Worm (Caenorhabditis elegans) whole organism, L4/young adult: ENCODE data around the gene dhhc-6.
"Not testable (repeated sequence)": the region's sequence is repeated elsewhere in the genome, so short reads cannot be mapped to it uniquely, and the experiment has no call there.

Experiments used
- W03F9.2 ChIP-seq: fragments of 150-350 bp; optimal IDR thresholded peaks from 2 replicates; lab custom pipeline; 2014; ENCODE audit warnings: missing biosample characterization, missing genetic modification characterization
- dao-5 ChIP-seq: sonication (generic microtip); optimal IDR thresholded peaks from 2 replicates; lab custom pipeline; 2016; ENCODE audit warnings: missing genotype, missing genetic modification characterization, moderate library complexity, missing compliant biosample characterization
- him-1 ChIP-seq: sonication (generic microtip); optimal IDR thresholded peaks from 2 replicates; lab custom pipeline; 2016; ENCODE audit warnings: missing genotype, missing genetic modification reagents, missing genetic modification characterization, missing compliant biosample characterization

dhhc-6 gene

ce11 chrIV:12128708-12129107 is 4.0 kb downstream of the dhhc-6 start:
- TF ChIP-seq W03F9.2 (tag; lab: Kevin White, UChicago) (no peak), him-1 (tag; lab: Kevin White, UChicago) (no peak)

- no peak for TF ChIP-seq W03F9.2 (tag; lab: Kevin White, UChicago)
- no peak for TF ChIP-seq him-1 (tag; lab: Kevin White, UChicago)
- TF ChIP-seq dao-5 (tag; lab: Kevin White, UChicago), result no peak
These were observed 4.5 kb downstream of the dhhc-6 start, which contains the start of gene lin-24 for ce11 chrIV:12129204-12129603. lin-24 (plus strand) TSS chrIV:12129504.

DNA sequence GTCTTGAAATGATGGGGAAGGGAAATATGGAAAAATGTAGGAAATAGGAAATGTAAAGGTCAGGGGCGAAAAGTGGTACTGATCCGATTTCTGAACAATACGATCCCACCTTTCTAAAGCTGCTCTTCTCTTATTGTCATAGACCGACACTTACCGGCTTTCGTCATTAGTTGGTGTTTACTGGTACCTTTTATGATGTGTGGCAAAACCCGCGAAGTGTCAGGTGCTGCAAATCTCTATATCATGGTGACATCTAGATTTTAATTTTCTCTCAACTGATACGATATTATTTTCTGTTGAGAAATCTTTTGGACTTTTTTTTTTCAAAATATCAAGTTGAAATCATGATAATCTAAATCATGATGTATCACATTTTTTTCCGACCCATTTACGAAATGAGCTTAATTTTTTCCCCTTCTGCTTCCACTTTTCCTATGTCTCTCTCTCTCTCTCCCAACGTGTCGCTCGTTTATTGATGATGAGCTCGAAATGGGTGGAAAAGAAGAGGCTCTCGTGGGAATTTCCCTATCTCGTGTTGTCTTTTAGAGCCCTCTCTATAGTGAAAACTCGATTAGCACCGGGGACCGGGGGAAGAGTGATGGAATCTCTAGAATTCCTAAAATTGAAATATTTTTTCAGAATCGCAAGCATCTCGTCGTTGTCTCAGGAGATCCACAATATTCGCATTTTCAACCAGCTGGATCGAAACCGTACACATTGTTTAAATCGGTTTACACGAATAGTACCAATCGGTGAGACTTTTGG is 6.7 kb downstream of the dhhc-6 start:
- no peak for TF ChIP-seq dao-5 (tag; lab: Kevin White, UChicago)

- TF ChIP-seq him-1 (tag; lab: Kevin White, UChicago), result no peak
- TF ChIP-seq dao-5 (tag; lab: Kevin White, UChicago), result no peak
- no peak for TF ChIP-seq W03F9.2 (tag; lab: Kevin White, UChicago)
These were observed 9.0 kb downstream of the dhhc-6 start for ce11 chrIV:12133776-12134175.

- TF ChIP-seq W03F9.2 (tag; lab: Kevin White, UChicago), result no peak
- no peak for TF ChIP-seq dao-5 (tag; lab: Kevin White, UChicago)
- no peak for TF ChIP-seq him-1 (tag; lab: Kevin White, UChicago)
These were observed 10.2 kb downstream of the dhhc-6 start for ce11 chrIV:12134991-12135390.

- not testable (repeated sequence) for TF ChIP-seq him-1, W03F9.2, dao-5 (tag; lab: Kevin White, UChicago)
These were observed 13.3 kb downstream of the dhhc-6 start, which contains the start of gene B0001.4 for ce11 chrIV:12138093-12138492. B0001.4 (minus strand) TSS chrIV:12138193.

- TF ChIP-seq W03F9.2 (tag; lab: Kevin White, UChicago), result no peak
- no peak for TF ChIP-seq him-1 (tag; lab: Kevin White, UChicago)
These were observed 16.2 kb downstream of the dhhc-6 start, which contains the start of gene B0001.8 for ce11 chrIV:12140959-12141358. B0001.8 (minus strand) TSS chrIV:12141059.

ce11 chrIV:12143231-12143630 is 18.5 kb downstream of the dhhc-6 start, which contains the start of gene B0001.5:
B0001.5 (minus strand) TSS chrIV:12143331.
- TF ChIP-seq him-1 (tag; lab: Kevin White, UChicago), result no peak
- TF ChIP-seq W03F9.2 (tag; lab: Kevin White, UChicago), result no peak
- no peak for TF ChIP-seq dao-5 (tag; lab: Kevin White, UChicago)

ce11 chrIV:12145681-12146080 is 20.9 kb downstream of the dhhc-6 start, which contains the start of gene B0001.3:
B0001.3 (minus strand) TSS chrIV:12145735.
- TF ChIP-seq him-1 (tag; lab: Kevin White, UChicago), result no peak
- no peak for TF ChIP-seq W03F9.2 (tag; lab: Kevin White, UChicago)
- TF ChIP-seq dao-5 (tag; lab: Kevin White, UChicago), result no peak

ce11 chrIV:12149609-12150008 is 24.9 kb downstream of the dhhc-6 start:
- TF ChIP-seq dao-5 (tag; lab: Kevin White, UChicago), result no peak
- no peak for TF ChIP-seq him-1 (tag; lab: Kevin White, UChicago)
- TF ChIP-seq W03F9.2 (tag; lab: Kevin White, UChicago), result no peak

- no peak for TF ChIP-seq him-1 (tag; lab: Kevin White, UChicago)
- no peak for TF ChIP-seq dao-5 (tag; lab: Kevin White, UChicago)
- no peak for TF ChIP-seq W03F9.2 (tag; lab: Kevin White, UChicago)
These were observed 26.1 kb downstream of the dhhc-6 start, which contains the start of gene B0001.2 for ce11 chrIV:12150877-12151276. B0001.2 (minus strand) TSS chrIV:12150977.

- TF ChIP-seq him-1 (tag; lab: Kevin White, UChicago) (no peak), dao-5 (tag; lab: Kevin White, UChicago) (no peak), W03F9.2 (tag; lab: Kevin White, UChicago) (no peak)
These were observed 29.5 kb downstream of the dhhc-6 start, which contains the start of gene B0001.7 for ce11 chrIV:12154195-12154677. B0001.7 (minus strand) TSS chrIV:12154245.

ce11 chrIV:12156642-12157233 is 32.0 kb downstream of the dhhc-6 start, which contains the start of gene eri-12:
eri-12 (plus strand) TSS chrIV:12156838.
- TF ChIP-seq dao-5 (tag; lab: Kevin White, UChicago) (no peak), W03F9.2 (tag; lab: Kevin White, UChicago) (no peak), him-1 (tag; lab: Kevin White, UChicago) (no peak)
